Worm (Caenorhabditis elegans) whole organism, young adult: ENCODE results near the gene gbas-1.

ENCODE experiments used
- B0336.3 ChIP-seq: fragments of 200-800 bp; sonication (Bioruptor generic); IDR thresholded peaks from 2 replicates; pipeline ENCODE4 v1.3.6; 2022; ENCODE audit warnings: missing genetic modification characterization, missing compliant biosample characterization
- F33H1.4 ChIP-seq: fragments of 200-800 bp; sonication (Bioruptor generic); IDR thresholded peaks from 2 replicates; pipeline ENCODE4 v1.3.6; 2022; ENCODE audit warnings: missing genetic modification reagents, missing genetic modification characterization, missing compliant biosample characterization
- F57A8.1 ChIP-seq: fragments of 200-800 bp; sonication (Bioruptor generic); optimal IDR thresholded peaks from 2 replicates; lab custom pipeline; 2018; ENCODE audit warnings: mild to moderate bottlenecking, missing genetic modification characterization, moderate library complexity, missing compliant biosample characterization
- K12H6.12 ChIP-seq: fragments of 200-800 bp; sonication (Bioruptor generic); optimal IDR thresholded peaks from 2 replicates; lab custom pipeline; 2018; ENCODE audit warnings: mild to moderate bottlenecking, missing genetic modification characterization, missing compliant biosample characterization
- T26A5.8 ChIP-seq: sonication (generic microtip); optimal IDR thresholded peaks from 2 replicates; lab custom pipeline; 2016; ENCODE audit warnings: missing genetic modification characterization, missing compliant biosample characterization
- Y95B8A.8 ChIP-seq: fragments of 200-800 bp; sonication (Bioruptor generic); IDR thresholded peaks from 2 replicates; pipeline ENCODE4 v1.3.6; 2022; ENCODE audit warnings: missing genetic modification reagents, missing genetic modification characterization, missing compliant biosample characterization
- ama-1 ChIP-seq, 3 experiments: fragments of 150-350 bp in 1 of 3; sonication (generic microtip) in 2 of 3; optimal IDR thresholded peaks; 2 replicates each; lab custom pipeline; 2014 to 2018; ENCODE audit warnings: missing biosample characterization in 2 of 3, missing genetic modification characterization in 2 of 3, missing genetic modification reagents in 2 of 3
- aptf-3 ChIP-seq: fragments of 200-800 bp; sonication (Bioruptor generic); IDR thresholded peaks from 2 replicates; pipeline ENCODE4 v1.3.6; 2022; ENCODE audit warnings: missing genetic modification characterization, missing compliant biosample characterization
- athp-1 ChIP-seq: sonication (generic microtip); optimal IDR thresholded peaks from 2 replicates; lab custom pipeline; 2017; ENCODE audit warnings: mild to moderate bottlenecking, missing genetic modification characterization, missing compliant biosample characterization
- attf-5 ChIP-seq: fragments of 200-800 bp; sonication (Bioruptor generic); optimal IDR thresholded peaks from 2 replicates; lab custom pipeline; 2018; ENCODE audit warnings: mild to moderate bottlenecking, missing genetic modification characterization, missing compliant biosample characterization
- ccch-3 ChIP-seq: fragments of 200-800 bp; sonication (Bioruptor generic); optimal IDR thresholded peaks from 2 replicates; lab custom pipeline; 2018; ENCODE audit warnings: mild to moderate bottlenecking, missing genetic modification characterization, missing compliant biosample characterization
- ceh-58 ChIP-seq: fragments of 200-800 bp; sonication (Bioruptor generic); IDR thresholded peaks from 2 replicates; pipeline ENCODE4 v1.3.6; 2022; ENCODE audit warnings: missing genetic modification characterization, missing compliant biosample characterization
- ceh-79 ChIP-seq: sonication (generic microtip); optimal IDR thresholded peaks from 2 replicates; lab custom pipeline; 2017; ENCODE audit warnings: mild to moderate bottlenecking, missing genetic modification characterization, missing compliant biosample characterization
- efl-1 ChIP-seq: fragments of 150-350 bp; optimal IDR thresholded peaks from 2 replicates; lab custom pipeline; 2014; ENCODE audit warnings: missing biosample characterization, missing genetic modification reagents, missing genetic modification characterization
- ekl-4 ChIP-seq: fragments of 200-800 bp; sonication (Bioruptor generic); IDR thresholded peaks from 2 replicates; pipeline ENCODE4 v1.3.6; 2022; ENCODE audit warnings: missing genetic modification reagents, missing genetic modification characterization, missing compliant biosample characterization
- gei-17 ChIP-seq: fragments of 200-800 bp; sonication (Bioruptor generic); optimal IDR thresholded peaks from 2 replicates; lab custom pipeline; 2018; ENCODE audit warnings: mild to moderate bottlenecking, missing genetic modification characterization, missing compliant biosample characterization
- hlh-26 ChIP-seq: fragments of 200-800 bp; sonication (Bioruptor generic); conservative IDR thresholded peaks from 2 replicates; pipeline ENCODE4 v1.3.6; 2022; ENCODE audit warnings: missing genetic modification reagents, missing genetic modification characterization, missing compliant biosample characterization
- hmg-1.2 ChIP-seq: fragments of 200-800 bp; sonication (Bioruptor generic); IDR thresholded peaks from 2 replicates; pipeline ENCODE4 v1.3.6; 2022; ENCODE audit warnings: missing genetic modification reagents, missing genetic modification characterization, missing compliant biosample characterization
- hrde-1 ChIP-seq: sonication (generic microtip); optimal IDR thresholded peaks from 2 replicates; lab custom pipeline; 2016; ENCODE audit warnings: missing genetic modification characterization, mild to moderate bottlenecking, missing compliant biosample characterization, moderate library complexity, missing genotype, missing genetic modification reagents, borderline replicate concordance
- lsl-1 ChIP-seq: fragments of 200-800 bp; sonication (Bioruptor generic); optimal IDR thresholded peaks from 2 replicates; lab custom pipeline; 2018; ENCODE audit warnings: mild to moderate bottlenecking, missing genetic modification characterization, moderate library complexity, missing compliant biosample characterization
- madf-6 ChIP-seq: fragments of 200-800 bp; sonication (Bioruptor generic); IDR thresholded peaks from 2 replicates; pipeline ENCODE4 v1.3.6; 2022; ENCODE audit warnings: missing genetic modification reagents, missing genetic modification characterization, missing compliant biosample characterization
- mcd-1 ChIP-seq: fragments of 200-800 bp; sonication (Bioruptor generic); IDR thresholded peaks from 2 replicates; pipeline ENCODE4 v1.3.6; 2022; ENCODE audit warnings: missing genetic modification reagents, missing genetic modification characterization, missing compliant biosample characterization
- mes-4 ChIP-seq: sonication (generic microtip); optimal IDR thresholded peaks from 2 replicates; lab custom pipeline; 2016; ENCODE audit warnings: missing genotype, missing genetic modification characterization, missing compliant biosample characterization
- mxl-1 ChIP-seq: sonication (generic microtip); optimal IDR thresholded peaks from 2 replicates; lab custom pipeline; 2016; ENCODE audit warnings: missing genetic modification characterization, missing compliant biosample characterization
- nfya-1 ChIP-seq: sonication (generic microtip); optimal IDR thresholded peaks from 2 replicates; lab custom pipeline; 2017; ENCODE audit warnings: antibody characterized with exemption, missing compliant biosample characterization, missing genetic modification characterization, borderline replicate concordance; ENCODE audit not compliant: insufficient read depth
- nhr-90 ChIP-seq: sonication (generic microtip); optimal IDR thresholded peaks from 2 replicates; lab custom pipeline; 2016; ENCODE audit warnings: missing genotype, mild to moderate bottlenecking, missing genetic modification characterization, missing compliant biosample characterization
- pha-4 ChIP-seq: fragments of 150-350 bp; sonication (generic microtip); optimal IDR thresholded peaks from 2 replicates; lab custom pipeline; 2014; ENCODE audit warnings: missing biosample characterization, missing genetic modification reagents, missing genetic modification characterization
- repo-1 ChIP-seq: sonication (generic microtip); optimal IDR thresholded peaks from 2 replicates; lab custom pipeline; 2017; ENCODE audit warnings: mild to moderate bottlenecking, missing genetic modification characterization, missing compliant biosample characterization
- rpc-1 ChIP-seq, 2 experiments: fragments of 150-350 bp in 1 of 2; sonication (generic microtip) in 1 of 2; optimal IDR thresholded peaks; 2 replicates each; lab custom pipeline; 2014 to 2018; ENCODE audit warnings: missing biosample characterization in 1 of 2, missing genetic modification characterization in 1 of 2, missing genetic modification reagents in 1 of 2, missing genotype in 1 of 2
- snpc-1.3 ChIP-seq: sonication (generic microtip); optimal IDR thresholded peaks from 2 replicates; lab custom pipeline; 2017; ENCODE audit warnings: missing genetic modification characterization, mild to moderate bottlenecking, missing compliant biosample characterization, antibody characterized with exemption, moderate library complexity, missing genotype, missing genetic modification reagents; ENCODE audit not compliant: insufficient read depth
- snpc-3.4 ChIP-seq: sonication (generic microtip); optimal IDR thresholded peaks from 2 replicates; lab custom pipeline; 2017; ENCODE audit warnings: missing genetic modification characterization, mild to moderate bottlenecking, missing compliant biosample characterization, antibody characterized with exemption, moderate library complexity, missing genotype, missing genetic modification reagents
- snpc-4 ChIP-seq, 5 experiments: fragments of 150-350 bp in 1 of 5; sonication (generic microtip) in 4 of 5; optimal IDR thresholded peaks; 2 replicates each; lab custom pipeline; 2014 to 2018; ENCODE audit warnings: missing genetic modification characterization in 5 of 5, missing biosample characterization in 3 of 5, antibody characterized with exemption in 2 of 5, mild to moderate bottlenecking in 2 of 5, missing compliant biosample characterization in 2 of 5, missing genotype in 2 of 5, moderate library complexity in 2 of 5, missing genetic modification reagents in 1 of 5
- somi-1 ChIP-seq: fragments of 200-800 bp; sonication (Bioruptor generic); optimal IDR thresholded peaks from 2 replicates; lab custom pipeline; 2018; ENCODE audit warnings: mild to moderate bottlenecking, missing genetic modification characterization, missing compliant biosample characterization
- tlf-1 ChIP-seq: fragments of 200-800 bp; sonication (Bioruptor generic); optimal IDR thresholded peaks from 2 replicates; lab custom pipeline; 2018; ENCODE audit warnings: mild to moderate bottlenecking, missing genetic modification characterization, missing compliant biosample characterization
- xnd-1 ChIP-seq: sonication (generic microtip); optimal IDR thresholded peaks from 2 replicates; lab custom pipeline; 2016; ENCODE audit warnings: missing genotype, missing genetic modification reagents, missing genetic modification characterization, missing compliant biosample characterization
- ztf-22 ChIP-seq: fragments of 200-800 bp; sonication (Bioruptor generic); optimal IDR thresholded peaks from 2 replicates; lab custom pipeline; 2018; ENCODE audit warnings: mild to moderate bottlenecking, missing genetic modification characterization, moderate library complexity, missing compliant biosample characterization

The gbas-1 gene

DNA sequence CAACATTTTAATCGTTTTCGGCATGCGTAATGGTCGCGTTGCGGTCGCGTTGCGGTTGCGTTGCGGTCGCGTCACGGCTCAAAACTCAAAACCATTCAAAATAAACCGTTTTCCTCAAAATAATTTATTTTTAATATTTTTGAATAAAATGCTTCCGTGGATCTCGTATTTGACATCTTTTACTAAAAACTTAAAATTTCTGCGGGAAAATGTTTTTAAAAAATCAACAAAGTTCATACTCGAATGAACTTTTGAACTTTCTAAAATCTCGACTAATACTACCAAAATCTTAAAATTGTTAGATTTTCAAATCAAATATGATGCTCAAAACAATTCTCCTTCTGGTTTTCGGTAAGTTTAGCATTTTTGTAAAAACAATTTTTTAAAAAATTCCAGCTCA lies 23.1 kb upstream of the gbas-1 start, which contains the start of gene F53G2.2:
F53G2.2 (plus strand) TSS at position 301 of the 400 bp plus-strand sequence.
- TF ChIP-seq F57A8.1 (GFP tag; lab: Kevin White, UChicago), result no peak
- no peak for TF ChIP-seq ztf-22 (GFP tag; lab: Kevin White, UChicago)
- no peak for TF ChIP-seq ccch-3 (GFP tag; lab: Kevin White, UChicago)
- TF ChIP-seq hlh-26 (GFP tag; lab: Robert Waterston, UW), result no peak
- no peak for TF ChIP-seq ekl-4 (GFP tag; lab: Robert Waterston, UW)
- TF ChIP-seq Y95B8A.8 (GFP tag; lab: Robert Waterston, UW), result no peak
- TF ChIP-seq mcd-1 (GFP tag; lab: Robert Waterston, UW), result no peak
- no peak for TF ChIP-seq snpc-1.3 (tag; lab: Kevin White, UChicago)
- TF ChIP-seq rpc-1 (optimal IDR thresholded peaks at IDR 0.05; lab: Kevin White, UChicago), result no peak
- no peak for TF ChIP-seq rpc-1 (tag; optimal IDR thresholded peaks at IDR 0.05; lab: Kevin White, UChicago)
- no peak for TF ChIP-seq snpc-3.4 (tag; lab: Kevin White, UChicago)
- no peak for TF ChIP-seq mes-4 (tag; lab: Kevin White, UChicago)
- TF ChIP-seq nhr-90 (tag; lab: Kevin White, UChicago), result no peak
- TF ChIP-seq T26A5.8 (tag; lab: Kevin White, UChicago), result no peak
- TF ChIP-seq gei-17 (GFP tag; lab: Kevin White, UChicago), result no peak
- no peak for TF ChIP-seq hrde-1 (tag; lab: Kevin White, UChicago)

DNA sequence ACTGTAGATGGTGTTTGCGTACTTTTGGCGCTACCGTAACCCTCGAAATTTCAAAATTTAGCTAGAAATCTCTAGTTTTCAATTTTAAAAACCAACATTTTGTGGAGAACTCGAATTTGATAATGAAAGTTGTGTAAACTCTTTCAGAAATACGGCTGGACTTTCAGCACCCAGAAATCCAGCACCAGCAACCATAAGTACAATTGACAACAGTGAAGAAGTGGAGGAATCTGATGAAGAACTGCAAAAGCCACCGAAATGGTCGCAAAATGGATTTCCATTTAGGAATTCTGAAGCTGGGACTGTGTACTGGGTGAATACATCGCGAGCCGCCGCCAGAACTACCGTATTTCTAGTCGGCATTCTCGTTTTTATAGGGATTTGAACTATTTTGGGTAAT lies 21.2 kb upstream of the gbas-1 start, which contains the start of gene F53G2.13:
F53G2.13 (plus strand) TSS at position 301 of the 400 bp plus-strand sequence.
- no peak for TF ChIP-seq ceh-79
- no peak for TF ChIP-seq ztf-22 (GFP tag; lab: Kevin White, UChicago)
- no peak for TF ChIP-seq F33H1.4
- no peak for TF ChIP-seq tlf-1 (GFP tag; lab: Kevin White, UChicago)
- no peak for TF ChIP-seq efl-1 (GFP tag; lab: Kevin White, UChicago)
- no peak for TF ChIP-seq rpc-1 (optimal IDR thresholded peaks at IDR 0.05; lab: Kevin White, UChicago)
- TF ChIP-seq rpc-1 (tag; optimal IDR thresholded peaks at IDR 0.05; lab: Kevin White, UChicago), result no peak
- no peak for TF ChIP-seq nfya-1 (tag; lab: Kevin White, UChicago)

- TF ChIP-seq pha-4, result no peak
These were observed 16.3 kb upstream of the gbas-1 start, which contains the start of gene F53G2.1 for ce11 chrII:2488386-2488785. TSS of gene F53G2.1 (plus strand) at chrII:2488686.

ce11 chrII:2503703-2504430 lies 811 bp upstream of the gbas-1 start:
- TF ChIP-seq B0336.3 (GFP tag; lab: Robert Waterston, UW) (no peak), snpc-4 (GFP tag; optimal IDR thresholded peaks at IDR 0.05; lab: Kevin White, UChicago) (no peak), snpc-4 (tag; optimal IDR thresholded peaks at IDR 0.05; lab: Kevin White, UChicago) (no peak), hmg-1.2 (peak; percentile 30; the same call in 1 of the 2 replicates), mcd-1 (GFP tag; lab: Robert Waterston, UW) (0 out of 2 replicates have a peak, but pooled peaks have one; percentile 10), xnd-1 (tag; lab: Kevin White, UChicago) (peak; percentile 57), lsl-1 (GFP tag; lab: Kevin White, UChicago) (peak; percentile 92), ceh-58 (no peak), aptf-3 (GFP tag; lab: Robert Waterston, UW) (no peak), F57A8.1 (GFP tag; lab: Kevin White, UChicago) (no peak), K12H6.12 (no peak), somi-1 (no peak), repo-1 (tag; lab: Kevin White, UChicago) (no peak), attf-5 (GFP tag; lab: Kevin White, UChicago) (no peak), ekl-4 (GFP tag; lab: Robert Waterston, UW) (no peak), snpc-3.4 (tag; lab: Kevin White, UChicago) (no peak), pha-4 (no peak), mxl-1 (tag; lab: Kevin White, UChicago) (no peak), madf-6 (peak; percentile 54), ama-1 (optimal IDR thresholded peaks at IDR 0.05; lab: Kevin White, UChicago) (no peak), ama-1 (GFP tag; optimal IDR thresholded peaks at IDR 0.05; lab: Kevin White, UChicago) (no peak), athp-1 (tag; lab: Kevin White, UChicago) (peak; percentile 42)
